Worm (Caenorhabditis elegans) whole organism, L4 larva: ENCODE results near the gene F19C7.8.

Experiments
- ZK546.5 ChIP-seq, 2 experiments: sonication (generic microtip); optimal IDR thresholded peaks; 2 replicates each; lab custom pipeline; 2017; ENCODE audit warnings: missing biosample characterization in 2 of 2, missing genetic modification characterization in 2 of 2
- ces-1 ChIP-seq: fragments of 150-350 bp; sonication (generic microtip); optimal IDR thresholded peaks from 4 replicates; lab custom pipeline; 2014; ENCODE audit warnings: missing biosample characterization, missing genetic modification reagents, missing genetic modification characterization
- jun-1 ChIP-seq: fragments of 150-350 bp; optimal IDR thresholded peaks from 2 replicates; lab custom pipeline; 2014; ENCODE audit warnings: missing biosample characterization, missing genetic modification reagents, missing genetic modification characterization
- lin-13 ChIP-seq: fragments of 150-350 bp; optimal IDR thresholded peaks from 2 replicates; lab custom pipeline; 2014; ENCODE audit warnings: missing biosample characterization, missing genetic modification reagents, missing genetic modification characterization
- nhr-11 ChIP-seq: fragments of 150-350 bp; optimal IDR thresholded peaks from 2 replicates; lab custom pipeline; 2014; ENCODE audit warnings: missing biosample characterization, missing genetic modification characterization
- pha-4 ChIP-seq, 2 experiments: fragments of 150-350 bp in 1 of 2; fragments of 200-800 bp in 1 of 2; sonication (Bioruptor generic) in 1 of 2; IDR thresholded peaks in 1 of 2; optimal IDR thresholded peaks in 1 of 2; 2 replicates each; pipeline versions ENCODE4 v1.3.6 to Lab custom; 2014 to 2022; ENCODE audit warnings: missing genetic modification characterization in 2 of 2, missing genetic modification reagents in 2 of 2, missing biosample characterization in 1 of 2, missing compliant biosample characterization in 1 of 2
- snpc-4 ChIP-seq: fragments of 150-350 bp; optimal IDR thresholded peaks from 2 replicates; lab custom pipeline; 2014; ENCODE audit warnings: missing biosample characterization, missing genetic modification characterization

- no peak for TF ChIP-seq lin-13
- TF ChIP-seq nhr-11, result no peak
- no peak for TF ChIP-seq snpc-4 (tag; lab: Kevin White, UChicago)
- no peak for TF ChIP-seq jun-1
- no peak for TF ChIP-seq pha-4 (GFP tag; IDR thresholded peaks at IDR 0.05; lab: Robert Waterston, UW)
- TF ChIP-seq pha-4 (tag; optimal IDR thresholded peaks at IDR 0.05; lab: Kevin White, UChicago), result no peak
- TF ChIP-seq ZK546.5 (tag; optimal IDR thresholded peaks at IDR 0.05; lab: Kevin White, UChicago), result no peak
- no peak for TF ChIP-seq ces-1 (GFP tag; lab: Kevin White, UChicago)
These were observed 29.2 kb downstream of the F19C7.8 start for ce11 chrIV:4608661-4609060.
